Fruit fly (Drosophila melanogaster) whole organism, embryonic: ENCODE measurements around the gene CG32260.

Experiments
- ATbp ChIP-seq: fragments of 200-800 bp; sonication (Bioruptor generic); optimal IDR thresholded peaks from 2 replicates; lab custom pipeline; 2017; ENCODE audit warnings: missing biosample characterization, mild to moderate bottlenecking, missing genetic modification characterization, missing genetic modification reagents
- CG11093 ChIP-seq: fragments of 200-800 bp; sonication (Bioruptor generic); IDR thresholded peaks from 3 replicates; pipeline ENCODE4 v1.3.6; 2022; ENCODE audit warnings: missing biosample characterization, missing genetic modification characterization
- CG11504 ChIP-seq: fragments of 200-800 bp; sonication (Bioruptor generic); optimal IDR thresholded peaks from 3 replicates; lab custom pipeline; 2019; ENCODE audit warnings: missing biosample characterization, mild to moderate bottlenecking, missing genetic modification characterization, moderate library complexity
- CG11560 ChIP-seq: fragments of 200-800 bp; sonication (Bioruptor generic); IDR thresholded peaks from 3 replicates; pipeline ENCODE4 v1.3.6; 2022; ENCODE audit warnings: missing biosample characterization, missing genetic modification characterization
- CG11696 ChIP-seq: fragments of 200-800 bp; sonication (Bioruptor generic); IDR thresholded peaks from 2 replicates; pipeline ENCODE4 v1.3.6; 2022; ENCODE audit warnings: missing biosample characterization, missing genetic modification characterization
- CG12104 ChIP-seq: fragments of 200-800 bp; sonication (Bioruptor generic); optimal IDR thresholded peaks from 3 replicates; lab custom pipeline; 2016; ENCODE audit warnings: missing biosample characterization, missing genetic modification characterization
- CG12769 ChIP-seq: fragments of 200-800 bp; sonication (Bioruptor generic); optimal IDR thresholded peaks from 2 replicates; lab custom pipeline; 2019; ENCODE audit warnings: missing biosample characterization, mild to moderate bottlenecking, missing genetic modification characterization, moderate library complexity
- CG13123 ChIP-seq: fragments of 200-800 bp; sonication (Bioruptor generic); optimal IDR thresholded peaks from 2 replicates; lab custom pipeline; 2016; ENCODE audit warnings: missing biosample characterization, missing genetic modification characterization
- CG13894 ChIP-seq: fragments of 200-800 bp; sonication (Bioruptor generic); optimal IDR thresholded peaks from 3 replicates; lab custom pipeline; 2018; ENCODE audit warnings: missing biosample characterization, mild to moderate bottlenecking, missing genetic modification characterization, moderate library complexity
- CG1529 ChIP-seq: fragments of 200-800 bp; sonication (Bioruptor generic); optimal IDR thresholded peaks from 3 replicates; lab custom pipeline; 2018; ENCODE audit warnings: missing biosample characterization, missing genetic modification characterization
- CG16863 ChIP-seq: fragments of 200-800 bp; sonication (Bioruptor generic); optimal IDR thresholded peaks from 3 replicates; lab custom pipeline; 2016; ENCODE audit warnings: missing biosample characterization, missing genetic modification characterization
- CG1792 ChIP-seq: fragments of 200-800 bp; sonication (Bioruptor generic); optimal IDR thresholded peaks from 2 replicates; lab custom pipeline; 2016; ENCODE audit warnings: missing biosample characterization, missing genetic modification characterization
- CG2202 ChIP-seq: fragments of 200-800 bp; sonication (Bioruptor generic); optimal IDR thresholded peaks from 2 replicates; lab custom pipeline; 2018; ENCODE audit warnings: missing biosample characterization, mild to moderate bottlenecking, missing genetic modification characterization
- CG31388 ChIP-seq: fragments of 200-800 bp; sonication (Bioruptor generic); optimal IDR thresholded peaks from 2 replicates; lab custom pipeline; 2016; ENCODE audit warnings: missing biosample characterization, missing genetic modification characterization
- CG33213 ChIP-seq: fragments of 200-800 bp; sonication (Bioruptor generic); optimal IDR thresholded peaks from 3 replicates; lab custom pipeline; 2016; ENCODE audit warnings: missing biosample characterization, missing genetic modification characterization
- CG5245 ChIP-seq: fragments of 200-800 bp; sonication (Bioruptor generic); optimal IDR thresholded peaks from 3 replicates; lab custom pipeline; 2016; ENCODE audit warnings: missing biosample characterization, missing genetic modification characterization
- CG6765 ChIP-seq: fragments of 200-800 bp; sonication (Bioruptor generic); optimal IDR thresholded peaks from 3 replicates; lab custom pipeline; 2017; ENCODE audit warnings: missing biosample characterization, mild to moderate bottlenecking, missing genetic modification characterization
- CG7271 ChIP-seq: fragments of 200-800 bp; sonication (Bioruptor generic); optimal IDR thresholded peaks from 2 replicates; lab custom pipeline; 2018; ENCODE audit warnings: missing biosample characterization, mild to moderate bottlenecking, missing genetic modification characterization, moderate library complexity
- CG7357 ChIP-seq: fragments of 200-800 bp; sonication (Bioruptor generic); IDR thresholded peaks from 3 replicates; pipeline ENCODE4 v1.3.6; 2022; ENCODE audit warnings: missing biosample characterization, missing genetic modification characterization
- CG7556 ChIP-seq: fragments of 200-800 bp; sonication (Bioruptor generic); optimal IDR thresholded peaks from 2 replicates; lab custom pipeline; 2017; ENCODE audit warnings: missing biosample characterization, mild to moderate bottlenecking, missing genetic modification characterization
- CG8765 ChIP-seq: fragments of 200-800 bp; sonication (Bioruptor generic); IDR thresholded peaks from 2 replicates; pipeline ENCODE4 v1.3.6; 2022; ENCODE audit warnings: missing biosample characterization, missing genetic modification characterization
- CG9609 ChIP-seq: fragments of 200-800 bp; sonication (Bioruptor generic); optimal IDR thresholded peaks from 3 replicates; lab custom pipeline; 2016; ENCODE audit warnings: missing biosample characterization, missing genetic modification characterization
- CoRest ChIP-seq: fragments of 200-800 bp; sonication (Bioruptor generic); optimal IDR thresholded peaks from 3 replicates; lab custom pipeline; 2018; ENCODE audit warnings: missing biosample characterization, mild to moderate bottlenecking, missing genetic modification characterization, moderate library complexity
- Dll ChIP-seq: fragments of 200-800 bp; sonication (Bioruptor generic); IDR thresholded peaks from 4 replicates; pipeline ENCODE4 v1.3.6; 2022; ENCODE audit warnings: missing biosample characterization, missing genetic modification characterization; ENCODE audit not compliant: partially characterized antibody
- E2f2 ChIP-seq: fragments of 200-800 bp; sonication (Bioruptor generic); IDR thresholded peaks from 2 replicates; pipeline ENCODE4 v1.3.6; 2022; ENCODE audit warnings: missing biosample characterization, missing genetic modification characterization
- Ets97D ChIP-seq: fragments of 200-800 bp; sonication (Bioruptor generic); optimal IDR thresholded peaks from 3 replicates; lab custom pipeline; 2016; ENCODE audit warnings: missing biosample characterization, missing genetic modification characterization
- Lpt ChIP-seq: fragments of >200 bp; optimal IDR thresholded peaks from 2 replicates; lab custom pipeline; 2018; ENCODE audit warnings: missing biosample characterization, missing genetic modification characterization
- MESR4 ChIP-seq: fragments of 200-800 bp; sonication (Bioruptor generic); optimal IDR thresholded peaks from 2 replicates; lab custom pipeline; 2018; ENCODE audit warnings: missing biosample characterization, mild to moderate bottlenecking, missing genetic modification characterization, moderate library complexity
- Ssrp ChIP-seq: fragments of 200-800 bp; sonication (Bioruptor generic); optimal IDR thresholded peaks from 2 replicates; lab custom pipeline; 2018; ENCODE audit warnings: missing biosample characterization, mild to moderate bottlenecking, missing genetic modification characterization, moderate library complexity
- TFAM ChIP-seq: fragments of 200-800 bp; sonication (Bioruptor generic); optimal IDR thresholded peaks from 2 replicates; lab custom pipeline; 2017; ENCODE audit warnings: missing biosample characterization, missing genetic modification characterization, inconsistent platforms
- ac ChIP-seq: fragments of 200-800 bp; sonication (Bioruptor generic); optimal IDR thresholded peaks from 3 replicates; lab custom pipeline; 2017; ENCODE audit warnings: missing biosample characterization, mild to moderate bottlenecking, missing genetic modification characterization
- bbx ChIP-seq: fragments of 200-800 bp; sonication (Bioruptor generic); IDR thresholded peaks from 2 replicates; pipeline ENCODE4 v1.3.6; 2022; ENCODE audit warnings: missing biosample characterization, missing genetic modification characterization; ENCODE audit not compliant: partially characterized antibody
- bcd ChIP-seq: fragments of 200-800 bp; sonication (Bioruptor generic); optimal IDR thresholded peaks from 2 replicates; lab custom pipeline; 2017; ENCODE audit warnings: missing biosample characterization, mild to moderate bottlenecking, missing genetic modification characterization
- crc ChIP-seq: fragments of 200-800 bp; sonication (Bioruptor generic); optimal IDR thresholded peaks from 2 replicates; lab custom pipeline; 2016; ENCODE audit warnings: missing biosample characterization, missing genetic modification characterization
- disco-r ChIP-seq: fragments of 200-800 bp; sonication (Bioruptor generic); optimal IDR thresholded peaks from 2 replicates; lab custom pipeline; 2016; ENCODE audit warnings: missing biosample characterization, missing genetic modification characterization
- ftz-f1 ChIP-seq: fragments of 200-800 bp; sonication (Bioruptor generic); optimal IDR thresholded peaks from 2 replicates; lab custom pipeline; 2016; ENCODE audit warnings: missing biosample characterization, missing genetic modification characterization
- gcm ChIP-seq: fragments of 200-800 bp; sonication (Bioruptor generic); optimal IDR thresholded peaks from 2 replicates; lab custom pipeline; 2019; ENCODE audit warnings: missing biosample characterization, mild to moderate bottlenecking, missing genetic modification characterization, moderate library complexity
- h ChIP-seq: fragments of >200 bp; optimal IDR thresholded peaks from 2 replicates; lab custom pipeline; 2017
- jigr1 ChIP-seq: fragments of 200-800 bp; sonication (Bioruptor generic); IDR thresholded peaks from 3 replicates; pipeline ENCODE4 v1.3.6; 2022; ENCODE audit warnings: missing biosample characterization, missing genetic modification characterization
- mld ChIP-seq: fragments of 200-800 bp; sonication (Bioruptor generic); IDR thresholded peaks from 3 replicates; pipeline ENCODE4 v1.3.6; 2022; ENCODE audit warnings: missing biosample characterization, missing genetic modification characterization; ENCODE audit not compliant: partially characterized antibody
- nmo ChIP-seq: fragments of 200-800 bp; sonication (Bioruptor generic); optimal IDR thresholded peaks from 2 replicates; lab custom pipeline; 2018; ENCODE audit warnings: missing biosample characterization, mild to moderate bottlenecking, missing genetic modification characterization, moderate library complexity
- pan ChIP-seq, 4 experiments: fragments of >200 bp in 3 of 4; fragments of 200-800 bp in 1 of 4; sonication (Bioruptor generic) in 1 of 4; optimal IDR thresholded peaks in 3 of 4; IDR thresholded peaks in 1 of 4; 2 replicates each; pipeline versions ENCODE4 v1.3.6 to Lab custom; 2017 to 2022; ENCODE audit warnings: missing biosample characterization in 2 of 4, missing genetic modification characterization in 2 of 4, mixed read lengths in 1 of 4
- pros ChIP-seq: fragments of 200-800 bp; sonication (Bioruptor generic); optimal IDR thresholded peaks from 3 replicates; lab custom pipeline; 2019; ENCODE audit warnings: missing biosample characterization, mild to moderate bottlenecking, missing genetic modification characterization, moderate library complexity
- rib ChIP-seq: fragments of 200-800 bp; sonication (Bioruptor generic); IDR thresholded peaks from 2 replicates; pipeline ENCODE4 v1.3.6; 2022; ENCODE audit warnings: missing biosample characterization, missing genetic modification characterization
- sima ChIP-seq: fragments of 200-800 bp; sonication (Bioruptor generic); optimal IDR thresholded peaks from 2 replicates; lab custom pipeline; 2016; ENCODE audit warnings: missing biosample characterization, missing genetic modification characterization
- slp2 ChIP-seq: fragments of 200-800 bp; sonication (Bioruptor generic); optimal IDR thresholded peaks from 2 replicates; lab custom pipeline; 2016; ENCODE audit warnings: missing biosample characterization, missing genetic modification characterization
- so ChIP-seq: fragments of 200-800 bp; sonication (Bioruptor generic); IDR thresholded peaks from 3 replicates; pipeline ENCODE4 v1.3.6; 2022; ENCODE audit warnings: missing biosample characterization, missing genetic modification characterization
- stwl ChIP-seq: fragments of 200-800 bp; sonication (Bioruptor generic); optimal IDR thresholded peaks from 3 replicates; lab custom pipeline; 2018; ENCODE audit warnings: missing biosample characterization, mild to moderate bottlenecking, missing genetic modification characterization, moderate library complexity
- tin ChIP-seq: fragments of 200-800 bp; sonication (Bioruptor generic); optimal IDR thresholded peaks from 3 replicates; lab custom pipeline; 2016; ENCODE audit warnings: missing biosample characterization, missing genetic modification characterization
- wek ChIP-seq: fragments of 200-800 bp; sonication (Bioruptor generic); optimal IDR thresholded peaks from 3 replicates; lab custom pipeline; 2018; ENCODE audit warnings: missing biosample characterization, mild to moderate bottlenecking, missing genetic modification characterization, moderate library complexity

CG32260 gene

DNA sequence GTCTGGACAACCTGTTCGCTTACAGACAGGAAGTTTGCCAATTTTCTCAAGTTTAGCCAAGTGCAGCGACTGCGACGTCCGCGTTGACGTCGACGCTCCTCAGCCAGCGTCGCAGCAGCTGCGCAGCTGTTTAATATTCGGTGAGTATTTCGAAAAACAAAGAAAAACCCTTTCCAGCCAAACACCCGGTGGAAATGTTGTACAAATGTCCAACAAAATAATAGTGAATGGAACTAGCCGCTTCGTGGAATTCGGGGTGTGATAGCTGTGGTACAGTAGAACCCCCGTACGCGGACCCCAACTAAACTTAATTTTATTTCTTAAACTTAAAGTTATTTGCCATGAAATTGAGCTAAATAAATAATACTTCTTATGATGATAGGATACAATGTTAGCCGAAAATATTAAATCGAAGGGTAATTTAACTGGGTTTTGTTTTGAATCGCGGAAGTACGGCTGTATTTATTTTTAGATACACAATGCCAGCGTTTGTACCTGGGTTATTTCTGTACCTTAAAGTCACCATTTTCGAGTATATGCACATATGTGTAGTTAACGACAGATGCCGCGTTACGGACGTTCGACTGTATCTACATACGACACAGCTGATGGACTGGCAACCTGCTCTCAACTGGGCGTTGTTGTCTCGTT, 33.2 kb upstream of the CG32260 start:
- peak; percentile 6 for TF ChIP-seq CG13894
- TF ChIP-seq CG5245 (GFP tag; lab: Kevin White, UChicago): peak; percentile 45
- no peak for TF ChIP-seq CG11560 (tag; lab: Robert Waterston, UW)
- no peak for TF ChIP-seq mld (GFP tag; lab: Robert Waterston, UW)
- peak; percentile 87 for TF ChIP-seq CoRest (tag; lab: Kevin White, UChicago)
- TF ChIP-seq pan (optimal IDR thresholded peaks at IDR 0.05; lab: Kevin White, UChicago): no peak
- TF ChIP-seq pan (GFP tag; optimal IDR thresholded peaks at IDR 0.05 in 1 of 2, IDR thresholded peaks at IDR 0.05 in 1 of 2): peak in 1 of 2 experiments; percentile 68
- TF ChIP-seq CG11504 (tag; lab: Kevin White, UChicago): peak; percentile 85
- TF ChIP-seq MESR4 (GFP tag; lab: Kevin White, UChicago): no peak
- peak; percentile 67 for TF ChIP-seq gcm
- TF ChIP-seq slp2 (GFP tag; lab: Kevin White, UChicago): peak; percentile 61
- no peak for TF ChIP-seq rib
- TF ChIP-seq Dll (GFP tag; lab: Robert Waterston, UW): no peak
- peak; percentile 48 for TF ChIP-seq CG2202
- peak; percentile 65 for TF ChIP-seq CG16863 (GFP tag; lab: Kevin White, UChicago)
- no peak for TF ChIP-seq pros (GFP tag; lab: Kevin White, UChicago)
- no peak for TF ChIP-seq sima (GFP tag; lab: Kevin White, UChicago)
- TF ChIP-seq Lpt (GFP tag; lab: Kevin White, UChicago): no peak
- TF ChIP-seq wek (GFP tag; lab: Kevin White, UChicago): no peak
- TF ChIP-seq CG11696: no peak
- TF ChIP-seq CG9609 (GFP tag; lab: Kevin White, UChicago): peak; percentile 56
- TF ChIP-seq CG12104 (GFP tag; lab: Kevin White, UChicago): peak; percentile 82
- peak; percentile 70 for TF ChIP-seq Ssrp
- TF ChIP-seq TFAM: no peak
- TF ChIP-seq ac (GFP tag; lab: Kevin White, UChicago): peak; percentile 16
- peak; percentile 56; the same call in 2 of the 3 replicates for TF ChIP-seq so (GFP tag; lab: Robert Waterston, UW)
- TF ChIP-seq crc: peak; percentile 74
- TF ChIP-seq CG12769: peak; percentile 38
- TF ChIP-seq E2f2 (GFP tag; lab: Robert Waterston, UW): 0 out of 2 replicates have a peak, but pooled peaks have one; percentile 29
- TF ChIP-seq nmo (GFP tag; lab: Kevin White, UChicago): peak; percentile 84
- TF ChIP-seq jigr1 (GFP tag; lab: Robert Waterston, UW): no peak
- TF ChIP-seq Ets97D (GFP tag; lab: Kevin White, UChicago): peak; percentile 38
- TF ChIP-seq h (lab: Kevin White, UChicago): no peak
- peak; percentile 63 for TF ChIP-seq CG33213
- peak; percentile 38 for TF ChIP-seq CG1792
- TF ChIP-seq CG7271 (tag; lab: Kevin White, UChicago): peak; percentile 7
- peak; percentile 62 for TF ChIP-seq CG1529
- TF ChIP-seq CG7556 (GFP tag; lab: Kevin White, UChicago): peak; percentile 87
- no peak for TF ChIP-seq bbx
- TF ChIP-seq CG7357 (GFP tag; lab: Robert Waterston, UW): peak; percentile 46; the same call in 2 of the 3 replicates
- no peak for TF ChIP-seq CG8765
- peak; percentile 68; the same call in 1 of the 3 replicates for TF ChIP-seq CG11093 (GFP tag; lab: Robert Waterston, UW)
- TF ChIP-seq CG13123: peak; percentile 50
- TF ChIP-seq CG31388 (GFP tag; lab: Kevin White, UChicago): peak; percentile 3
- TF ChIP-seq CG6765 (GFP tag; lab: Kevin White, UChicago): peak; percentile 58
- TF ChIP-seq stwl (tag; lab: Kevin White, UChicago): no peak
- TF ChIP-seq ATbp (GFP tag; lab: Kevin White, UChicago): peak; percentile 68
- TF ChIP-seq bcd (GFP tag; lab: Kevin White, UChicago): peak; percentile 76
- no peak for TF ChIP-seq ftz-f1 (GFP tag; lab: Kevin White, UChicago)
- no peak for TF ChIP-seq disco-r (GFP tag; lab: Kevin White, UChicago)
- peak; percentile 56 for TF ChIP-seq tin (GFP tag; lab: Kevin White, UChicago)
